Worm (Caenorhabditis elegans) whole organism, L3 larva: ENCODE data around the gene cdc-50.B.

ENCODE experiments used
- ZK546.5 ChIP-seq: sonication (generic microtip); optimal IDR thresholded peaks from 2 replicates; lab custom pipeline; 2017; ENCODE audit warnings: missing biosample characterization, missing genetic modification characterization
- aly-2 ChIP-seq: fragments of 150-350 bp; optimal IDR thresholded peaks from 2 replicates; lab custom pipeline; 2014; ENCODE audit warnings: missing biosample characterization, missing genetic modification characterization
- ceh-28 ChIP-seq: fragments of 150-350 bp; optimal IDR thresholded peaks from 2 replicates; lab custom pipeline; 2014; ENCODE audit warnings: missing biosample characterization, missing genetic modification reagents, missing genetic modification characterization
- ceh-82 ChIP-seq: fragments of 150-350 bp; optimal IDR thresholded peaks from 2 replicates; lab custom pipeline; 2014; ENCODE audit warnings: missing biosample characterization, missing genetic modification characterization
- ceh-9 ChIP-seq: sonication (generic microtip); optimal IDR thresholded peaks from 2 replicates; lab custom pipeline; 2018; ENCODE audit warnings: missing biosample characterization, missing genetic modification characterization
- elt-1 ChIP-seq: fragments of 150-350 bp; optimal IDR thresholded peaks from 2 replicates; lab custom pipeline; 2014; ENCODE audit warnings: missing biosample characterization, missing genetic modification characterization
- elt-3 ChIP-seq, 3 experiments: fragments of 150-350 bp in 1 of 3; sonication (generic microtip) in 2 of 3; optimal IDR thresholded peaks; 2 replicates in 2 of 3; 4 replicates in 1 of 3; lab custom pipeline; 2014 to 2017; ENCODE audit warnings: missing biosample characterization in 3 of 3, missing genetic modification characterization in 3 of 3
- fkh-10 ChIP-seq: sonication (generic microtip); optimal IDR thresholded peaks from 2 replicates; lab custom pipeline; 2017; ENCODE audit warnings: missing biosample characterization, missing genetic modification reagents, missing genetic modification characterization
- fkh-2 ChIP-seq: fragments of 150-350 bp; optimal IDR thresholded peaks from 2 replicates; lab custom pipeline; 2014; ENCODE audit warnings: missing biosample characterization, missing genetic modification reagents, missing genetic modification characterization
- hmg-11 ChIP-seq: sonication (generic microtip); optimal IDR thresholded peaks from 2 replicates; lab custom pipeline; 2016; ENCODE audit warnings: missing genetic modification characterization, missing compliant biosample characterization
- lin-15B ChIP-seq: fragments of 150-350 bp; optimal IDR thresholded peaks from 2 replicates; lab custom pipeline; 2014; ENCODE audit warnings: missing biosample characterization, missing genetic modification characterization
- lin-39 ChIP-seq: fragments of 150-350 bp; optimal IDR thresholded peaks from 2 replicates; lab custom pipeline; 2018; ENCODE audit warnings: missing biosample characterization, missing genetic modification reagents, missing genetic modification characterization
- nfya-1 ChIP-seq: sonication (generic microtip); optimal IDR thresholded peaks from 2 replicates; lab custom pipeline; 2017; ENCODE audit warnings: missing genetic modification characterization, mild to moderate bottlenecking, missing compliant biosample characterization, antibody characterized with exemption, moderate library complexity; ENCODE audit not compliant: insufficient read depth
- nhr-11 ChIP-seq: fragments of 150-350 bp; optimal IDR thresholded peaks from 2 replicates; lab custom pipeline; 2014; ENCODE audit warnings: missing biosample characterization, missing genetic modification characterization
- nhr-12 ChIP-seq: fragments of 150-350 bp; optimal IDR thresholded peaks from 2 replicates; lab custom pipeline; 2014; ENCODE audit warnings: missing biosample characterization, missing genetic modification characterization
- nhr-43 ChIP-seq: sonication (generic microtip); optimal IDR thresholded peaks from 2 replicates; lab custom pipeline; 2016; ENCODE audit warnings: mild to moderate bottlenecking, missing genetic modification characterization, missing compliant biosample characterization; ENCODE audit not compliant: poor library complexity, severe bottlenecking
- nhr-77 ChIP-seq: fragments of 150-350 bp; optimal IDR thresholded peaks from 2 replicates; lab custom pipeline; 2014; ENCODE audit warnings: missing biosample characterization, missing genetic modification characterization
- sea-2 ChIP-seq: fragments of 150-350 bp; sonication (generic microtip); optimal IDR thresholded peaks from 4 replicates; lab custom pipeline; 2014; ENCODE audit warnings: missing biosample characterization, missing genetic modification reagents, missing genetic modification characterization
- unc-39 ChIP-seq: sonication (generic microtip); optimal IDR thresholded peaks from 4 replicates; lab custom pipeline; 2017; ENCODE audit warnings: missing biosample characterization, missing genetic modification characterization
- zag-1 ChIP-seq: fragments of 150-350 bp; optimal IDR thresholded peaks from 2 replicates; lab custom pipeline; 2014; ENCODE audit warnings: missing biosample characterization, missing genetic modification characterization

Gene cdc-50.B

ce11 chrIV:8816617-8817016 is 52.0 kb downstream of the cdc-50.B start:
- no peak for TF ChIP-seq sea-2 (GFP tag; lab: Kevin White, UChicago)
- no peak for TF ChIP-seq lin-15B
- TF ChIP-seq lin-39 (tag; lab: Kevin White, UChicago): no peak
- no peak for TF ChIP-seq nhr-11 (tag; lab: Kevin White, UChicago)
- TF ChIP-seq ZK546.5 (tag; lab: Kevin White, UChicago): no peak
- no peak for TF ChIP-seq ceh-9
- TF ChIP-seq ceh-82 (tag; lab: Kevin White, UChicago): no peak
- TF ChIP-seq unc-39 (tag; lab: Kevin White, UChicago): no peak
- TF ChIP-seq elt-3 (tag; optimal IDR thresholded peaks at IDR 0.05; lab: Kevin White, UChicago): no peak
- TF ChIP-seq fkh-2 (tag; lab: Kevin White, UChicago): no peak
- no peak for TF ChIP-seq zag-1 (tag; lab: Kevin White, UChicago)
- TF ChIP-seq elt-1 (tag; lab: Kevin White, UChicago): no peak
- no peak for TF ChIP-seq nhr-12 (tag; lab: Kevin White, UChicago)
- no peak for TF ChIP-seq hmg-11
- TF ChIP-seq nhr-77 (tag; lab: Kevin White, UChicago): no peak
- TF ChIP-seq fkh-10 (GFP tag; lab: Kevin White, UChicago): no peak
- no peak for TF ChIP-seq nfya-1
- no peak for TF ChIP-seq nhr-43 (tag; lab: Kevin White, UChicago)
- no peak for TF ChIP-seq ceh-28 (tag; lab: Kevin White, UChicago)
- TF ChIP-seq aly-2 (tag; lab: Kevin White, UChicago): no peak
